Fruit fly (Drosophila melanogaster) whole organism: Measurements from ENCODE around the gene Nup37.

ENCODE experiments used
- CG8478 ChIP-seq: fragments of >200 bp; optimal IDR thresholded peaks from 2 replicates; lab custom pipeline; 2018; ENCODE audit warnings: inconsistent platforms
- Dll ChIP-seq: fragments of >200 bp; optimal IDR thresholded peaks from 2 replicates; lab custom pipeline; 2017
- EcR ChIP-seq, 2 experiments: fragments of >200 bp; optimal IDR thresholded peaks; 2 replicates each; lab custom pipeline; 2017; ENCODE audit warnings: missing biosample characterization in 2 of 2, missing genetic modification characterization in 2 of 2, missing genetic modification reagents in 2 of 2
- pan ChIP-seq: fragments of >200 bp; optimal IDR thresholded peaks from 2 replicates; lab custom pipeline; 2017
- psq ChIP-seq: fragments of >200 bp; optimal IDR thresholded peaks from 2 replicates; lab custom pipeline; 2017
- usp ChIP-seq: fragments of >200 bp; optimal IDR thresholded peaks from 2 replicates; lab custom pipeline; 2017; ENCODE audit warnings: missing biosample characterization, missing genetic modification characterization, mixed read lengths

- TF ChIP-seq pan (lab: Kevin White, UChicago) = no peak
- no peak for TF ChIP-seq Dll (lab: Kevin White, UChicago)
- TF ChIP-seq EcR (GFP tag; optimal IDR thresholded peaks at IDR 0.05; lab: Kevin White, UChicago) = no peak
- no peak for TF ChIP-seq CG8478 (lab: Kevin White, UChicago)
- TF ChIP-seq psq (lab: Kevin White, UChicago) = no peak
- no peak for TF ChIP-seq usp (GFP tag; lab: Kevin White, UChicago)
Measured at dm6 chr3R:25287128-25287527, 39.7 kb downstream of the Nup37 start, which contains the start of gene CG13658.
